Fruit fly (Drosophila melanogaster): Measurements from ENCODE around the gene Phs.

DNA sequence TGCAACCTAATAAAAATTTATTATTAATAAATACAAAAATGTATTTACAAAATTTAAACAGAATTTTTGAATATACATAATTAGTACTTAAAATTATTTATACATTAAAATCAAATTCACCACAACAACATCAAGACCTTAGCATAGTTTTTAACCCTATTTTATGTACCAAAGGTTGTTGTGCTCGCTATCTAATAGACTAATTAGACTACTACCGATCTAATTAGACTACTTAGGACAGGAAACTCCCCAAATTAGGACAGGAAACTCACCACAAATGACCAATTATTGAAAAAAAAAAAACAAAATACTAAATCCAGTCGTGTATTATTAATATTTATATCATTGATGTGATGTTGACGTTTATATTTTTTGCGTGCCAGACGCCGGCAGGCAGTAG, 17.3 kb downstream of the Phs start:
- no peak for TF ChIP-seq CG12605 (GFP tag; IDR thresholded peaks at IDR 0.05)
- no peak for TF ChIP-seq CG34367 (tag; optimal IDR thresholded peaks at IDR 0.05)
- no peak for TF ChIP-seq Snoo (tag; optimal IDR thresholded peaks at IDR 0.05)
- no peak for TF ChIP-seq fd96Ca (GFP tag; IDR thresholded peaks at IDR 0.05)

All from whole organism, pupa.